Worm (Caenorhabditis elegans) whole organism, young adult: ENCODE results near the gene lipl-7.

Experiments
- B0019.2 ChIP-seq: fragments of 200-800 bp; sonication (Bioruptor generic); conservative IDR thresholded peaks from 2 replicates; pipeline ENCODE4 v1.3.6; 2022; ENCODE audit warnings: missing genetic modification reagents, missing genetic modification characterization, missing compliant biosample characterization
- B0261.1 ChIP-seq: sonication (generic microtip); optimal IDR thresholded peaks from 2 replicates; lab custom pipeline; 2016; ENCODE audit warnings: mild to moderate bottlenecking, missing genetic modification characterization, moderate library complexity, missing compliant biosample characterization
- F10E7.11 ChIP-seq: sonication (generic microtip); optimal IDR thresholded peaks from 2 replicates; lab custom pipeline; 2017; ENCODE audit warnings: mild to moderate bottlenecking, missing genetic modification characterization, moderate library complexity, missing compliant biosample characterization
- F49E8.2 ChIP-seq: sonication (generic microtip); optimal IDR thresholded peaks from 3 replicates; lab custom pipeline; 2017; ENCODE audit warnings: missing genetic modification characterization, mild to moderate bottlenecking, missing compliant biosample characterization, antibody characterized with exemption, moderate library complexity; ENCODE audit not compliant: insufficient read depth
- F55B11.4 ChIP-seq: sonication (generic microtip); optimal IDR thresholded peaks from 2 replicates; lab custom pipeline; 2016; ENCODE audit warnings: missing compliant biosample characterization, missing genetic modification characterization, borderline replicate concordance; ENCODE audit not compliant: insufficient read depth
- F57C9.4 ChIP-seq: sonication (generic microtip); optimal IDR thresholded peaks from 2 replicates; lab custom pipeline; 2017; ENCODE audit warnings: mild to moderate bottlenecking, missing genetic modification characterization, missing compliant biosample characterization
- K11D2.4 ChIP-seq: fragments of 200-800 bp; sonication (Bioruptor generic); IDR thresholded peaks from 2 replicates; pipeline ENCODE4 v1.3.6; 2022; ENCODE audit warnings: missing genetic modification reagents, missing genetic modification characterization, missing compliant biosample characterization
- T07F8.4 ChIP-seq: sonication (generic microtip); optimal IDR thresholded peaks from 2 replicates; lab custom pipeline; 2016; ENCODE audit warnings: mild to moderate bottlenecking, missing genetic modification characterization, moderate library complexity, missing compliant biosample characterization
- Y67H2A.10 ChIP-seq: fragments of 200-800 bp; sonication (Bioruptor generic); conservative IDR thresholded peaks from 2 replicates; pipeline ENCODE4 v1.3.6; 2022; ENCODE audit warnings: missing genetic modification reagents, missing genetic modification characterization, missing compliant biosample characterization
- Y79H2A.3 ChIP-seq: fragments of 200-800 bp; sonication (Bioruptor generic); conservative IDR thresholded peaks from 2 replicates; pipeline ENCODE4 v1.3.6; 2022; ENCODE audit warnings: missing genetic modification reagents, missing genetic modification characterization, missing compliant biosample characterization
- Y95B8A.8 ChIP-seq: fragments of 200-800 bp; sonication (Bioruptor generic); IDR thresholded peaks from 2 replicates; pipeline ENCODE4 v1.3.6; 2022; ENCODE audit warnings: missing genetic modification reagents, missing genetic modification characterization, missing compliant biosample characterization
- ZK185.1 ChIP-seq: sonication (generic microtip); optimal IDR thresholded peaks from 2 replicates; lab custom pipeline; 2016; ENCODE audit warnings: mild to moderate bottlenecking, missing genetic modification characterization, missing compliant biosample characterization; ENCODE audit not compliant: poor library complexity, severe bottlenecking
- aptf-2 ChIP-seq: fragments of 200-800 bp; sonication (Bioruptor generic); conservative IDR thresholded peaks from 2 replicates; pipeline ENCODE4 v1.3.6; 2022; ENCODE audit warnings: missing genetic modification reagents, missing genetic modification characterization, missing compliant biosample characterization
- atf-7 ChIP-seq: sonication (generic microtip); optimal IDR thresholded peaks from 2 replicates; lab custom pipeline; 2017; ENCODE audit warnings: mild to moderate bottlenecking, missing genetic modification characterization, missing compliant biosample characterization
- athp-1 ChIP-seq: sonication (generic microtip); optimal IDR thresholded peaks from 2 replicates; lab custom pipeline; 2017; ENCODE audit warnings: mild to moderate bottlenecking, missing genetic modification characterization, missing compliant biosample characterization
- attf-5 ChIP-seq: fragments of 200-800 bp; sonication (Bioruptor generic); optimal IDR thresholded peaks from 2 replicates; lab custom pipeline; 2018; ENCODE audit warnings: mild to moderate bottlenecking, missing genetic modification characterization, missing compliant biosample characterization
- bed-1 ChIP-seq: fragments of 200-800 bp; sonication (Bioruptor generic); IDR thresholded peaks from 2 replicates; pipeline ENCODE4 v1.3.6; 2022; ENCODE audit warnings: missing genetic modification reagents, missing genetic modification characterization, missing compliant biosample characterization
- bed-2 ChIP-seq: fragments of 200-800 bp; sonication (Bioruptor generic); IDR thresholded peaks from 2 replicates; pipeline ENCODE4 v1.3.6; 2022; ENCODE audit warnings: missing genetic modification reagents, missing genetic modification characterization, missing compliant biosample characterization
- ceh-79 ChIP-seq: sonication (generic microtip); optimal IDR thresholded peaks from 2 replicates; lab custom pipeline; 2017; ENCODE audit warnings: mild to moderate bottlenecking, missing genetic modification characterization, missing compliant biosample characterization
- chd-7 ChIP-seq: sonication (generic microtip); optimal IDR thresholded peaks from 2 replicates; lab custom pipeline; 2016; ENCODE audit warnings: mild to moderate bottlenecking, missing genetic modification characterization, moderate library complexity, missing compliant biosample characterization
- dpff-1 ChIP-seq: sonication (generic microtip); optimal IDR thresholded peaks from 2 replicates; lab custom pipeline; 2017; ENCODE audit warnings: mild to moderate bottlenecking, missing genetic modification characterization, missing compliant biosample characterization
- efl-1 ChIP-seq: fragments of 150-350 bp; optimal IDR thresholded peaks from 2 replicates; lab custom pipeline; 2014; ENCODE audit warnings: missing biosample characterization, missing genetic modification reagents, missing genetic modification characterization
- egl-44 ChIP-seq: fragments of 200-800 bp; sonication (Bioruptor generic); IDR thresholded peaks from 2 replicates; pipeline ENCODE4 v1.3.6; 2022; ENCODE audit warnings: missing genetic modification reagents, missing genetic modification characterization, missing compliant biosample characterization
- hlh-12 ChIP-seq: sonication (generic microtip); optimal IDR thresholded peaks from 2 replicates; lab custom pipeline; 2016; ENCODE audit warnings: missing genetic modification characterization, missing compliant biosample characterization
- hlh-26 ChIP-seq: fragments of 200-800 bp; sonication (Bioruptor generic); conservative IDR thresholded peaks from 2 replicates; pipeline ENCODE4 v1.3.6; 2022; ENCODE audit warnings: missing genetic modification reagents, missing genetic modification characterization, missing compliant biosample characterization
- hmg-1.2 ChIP-seq: fragments of 200-800 bp; sonication (Bioruptor generic); IDR thresholded peaks from 2 replicates; pipeline ENCODE4 v1.3.6; 2022; ENCODE audit warnings: missing genetic modification reagents, missing genetic modification characterization, missing compliant biosample characterization
- hrde-1 ChIP-seq: sonication (generic microtip); optimal IDR thresholded peaks from 2 replicates; lab custom pipeline; 2016; ENCODE audit warnings: missing genetic modification characterization, mild to moderate bottlenecking, missing compliant biosample characterization, moderate library complexity, missing genotype, missing genetic modification reagents, borderline replicate concordance
- lir-1 ChIP-seq: fragments of 200-800 bp; sonication (Bioruptor generic); conservative IDR thresholded peaks from 2 replicates; pipeline ENCODE4 v1.3.6; 2022; ENCODE audit warnings: missing genetic modification reagents, missing genetic modification characterization, missing compliant biosample characterization
- madf-10 ChIP-seq: sonication (generic microtip); optimal IDR thresholded peaks from 2 replicates; lab custom pipeline; 2016; ENCODE audit warnings: mild to moderate bottlenecking, missing genetic modification characterization, missing compliant biosample characterization
- madf-8 ChIP-seq: fragments of 200-800 bp; sonication (Bioruptor generic); conservative IDR thresholded peaks from 2 replicates; pipeline ENCODE4 v1.3.6; 2022; ENCODE audit warnings: missing genetic modification reagents, missing genetic modification characterization, missing compliant biosample characterization
- mcd-1 ChIP-seq: fragments of 200-800 bp; sonication (Bioruptor generic); IDR thresholded peaks from 2 replicates; pipeline ENCODE4 v1.3.6; 2022; ENCODE audit warnings: missing genetic modification reagents, missing genetic modification characterization, missing compliant biosample characterization
- mxl-1 ChIP-seq: sonication (generic microtip); optimal IDR thresholded peaks from 2 replicates; lab custom pipeline; 2016; ENCODE audit warnings: missing genetic modification characterization, missing compliant biosample characterization
- nfya-1 ChIP-seq: sonication (generic microtip); optimal IDR thresholded peaks from 2 replicates; lab custom pipeline; 2017; ENCODE audit warnings: antibody characterized with exemption, missing compliant biosample characterization, missing genetic modification characterization, borderline replicate concordance; ENCODE audit not compliant: insufficient read depth
- nfya-2 ChIP-seq: fragments of 200-800 bp; sonication (Bioruptor generic); IDR thresholded peaks from 2 replicates; pipeline ENCODE4 v1.3.6; 2022; ENCODE audit warnings: missing genetic modification reagents, missing genetic modification characterization, missing compliant biosample characterization
- nhr-80 ChIP-seq: sonication (generic microtip); optimal IDR thresholded peaks from 2 replicates; lab custom pipeline; 2016; ENCODE audit warnings: missing genetic modification characterization, missing compliant biosample characterization
- pbrm-1 ChIP-seq: fragments of 200-800 bp; sonication (Bioruptor generic); IDR thresholded peaks from 2 replicates; pipeline ENCODE4 v1.3.6; 2022; ENCODE audit warnings: missing genetic modification reagents, missing genetic modification characterization, missing compliant biosample characterization
- repo-1 ChIP-seq: sonication (generic microtip); optimal IDR thresholded peaks from 2 replicates; lab custom pipeline; 2017; ENCODE audit warnings: mild to moderate bottlenecking, missing genetic modification characterization, missing compliant biosample characterization
- rpc-1 ChIP-seq, 2 experiments: fragments of 150-350 bp in 1 of 2; sonication (generic microtip) in 1 of 2; optimal IDR thresholded peaks; 2 replicates each; lab custom pipeline; 2014 to 2018; ENCODE audit warnings: missing biosample characterization in 1 of 2, missing genetic modification characterization in 1 of 2, missing genetic modification reagents in 1 of 2, missing genotype in 1 of 2
- sdz-38 ChIP-seq: sonication (generic microtip); optimal IDR thresholded peaks from 2 replicates; lab custom pipeline; 2016; ENCODE audit warnings: missing genotype, missing genetic modification characterization, missing compliant biosample characterization
- snpc-1.3 ChIP-seq: sonication (generic microtip); optimal IDR thresholded peaks from 2 replicates; lab custom pipeline; 2017; ENCODE audit warnings: missing genetic modification characterization, mild to moderate bottlenecking, missing compliant biosample characterization, antibody characterized with exemption, moderate library complexity, missing genotype, missing genetic modification reagents; ENCODE audit not compliant: insufficient read depth
- tbp1 ChIP-seq: fragments of 200-800 bp; sonication (Bioruptor generic); optimal IDR thresholded peaks from 2 replicates; lab custom pipeline; 2018; ENCODE audit warnings: mild to moderate bottlenecking, missing genetic modification characterization, missing compliant biosample characterization
- unc-130 ChIP-seq: sonication (generic microtip); optimal IDR thresholded peaks from 2 replicates; lab custom pipeline; 2016; ENCODE audit warnings: missing genetic modification reagents, missing genetic modification characterization, missing compliant biosample characterization
- zim-3 ChIP-seq: sonication (generic microtip); optimal IDR thresholded peaks from 2 replicates; lab custom pipeline; 2017; ENCODE audit warnings: mild to moderate bottlenecking, missing genetic modification characterization, moderate library complexity, missing compliant biosample characterization
- ztf-18 ChIP-seq: sonication (generic microtip); optimal IDR thresholded peaks from 2 replicates; lab custom pipeline; 2016; ENCODE audit warnings: missing genotype, mild to moderate bottlenecking, missing genetic modification characterization, missing compliant biosample characterization
- ztf-26 ChIP-seq: sonication (generic microtip); optimal IDR thresholded peaks from 2 replicates; lab custom pipeline; 2017; ENCODE audit warnings: missing genetic modification characterization, missing compliant biosample characterization
- ztf-6 ChIP-seq: fragments of 200-800 bp; sonication (Bioruptor generic); IDR thresholded peaks from 2 replicates; pipeline ENCODE4 v1.3.6; 2022; ENCODE audit warnings: missing genetic modification reagents, missing genetic modification characterization, missing compliant biosample characterization

The lipl-7 gene

DNA sequence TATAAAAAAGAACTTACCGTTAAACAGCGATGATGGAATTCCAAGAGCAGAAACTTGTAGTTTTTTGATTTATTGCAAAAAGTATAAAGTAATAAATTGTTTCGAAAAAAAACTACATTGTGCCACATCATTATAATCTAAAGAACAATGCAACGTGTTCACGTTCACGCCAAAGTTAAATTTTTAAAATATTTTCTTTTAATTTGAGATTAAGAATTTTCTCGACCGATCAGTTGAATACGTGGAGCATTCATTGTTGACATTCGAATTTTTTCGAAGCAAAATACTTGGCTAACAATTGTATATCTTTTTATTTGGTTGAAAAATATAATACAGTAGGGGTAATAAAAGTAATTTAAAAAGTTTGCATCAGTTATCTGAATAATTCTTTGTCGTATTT, 10.7 kb downstream of the lipl-7 start, which contains the start of gene F01G10.5:
Gene F01G10.5, minus strand, starts transcription at position 101 of the 400 bp plus-strand sequence.
- TF ChIP-seq nhr-80 (tag; lab: Kevin White, UChicago) (no peak), B0019.2 (GFP tag; lab: Robert Waterston, UW) (no peak), chd-7 (tag; lab: Kevin White, UChicago) (no peak), F49E8.2 (tag; lab: Kevin White, UChicago) (no peak), Y79H2A.3 (GFP tag; lab: Robert Waterston, UW) (no peak), athp-1 (tag; lab: Kevin White, UChicago) (no peak), ceh-79 (tag; lab: Kevin White, UChicago) (no peak), dpff-1 (tag; lab: Kevin White, UChicago) (no peak), sdz-38 (no peak), F10E7.11 (tag; lab: Kevin White, UChicago) (no peak), ZK185.1 (tag; lab: Kevin White, UChicago) (no peak), snpc-1.3 (tag; lab: Kevin White, UChicago) (no peak), F55B11.4 (no peak), ztf-6 (no peak), pbrm-1 (GFP tag; lab: Robert Waterston, UW) (no peak), hlh-12 (tag; lab: Kevin White, UChicago) (no peak), ztf-26 (tag; lab: Kevin White, UChicago) (no peak), hlh-26 (GFP tag; lab: Robert Waterston, UW) (no peak)
- TF ChIP-seq, all 124 proteins: peak for 0

DNA sequence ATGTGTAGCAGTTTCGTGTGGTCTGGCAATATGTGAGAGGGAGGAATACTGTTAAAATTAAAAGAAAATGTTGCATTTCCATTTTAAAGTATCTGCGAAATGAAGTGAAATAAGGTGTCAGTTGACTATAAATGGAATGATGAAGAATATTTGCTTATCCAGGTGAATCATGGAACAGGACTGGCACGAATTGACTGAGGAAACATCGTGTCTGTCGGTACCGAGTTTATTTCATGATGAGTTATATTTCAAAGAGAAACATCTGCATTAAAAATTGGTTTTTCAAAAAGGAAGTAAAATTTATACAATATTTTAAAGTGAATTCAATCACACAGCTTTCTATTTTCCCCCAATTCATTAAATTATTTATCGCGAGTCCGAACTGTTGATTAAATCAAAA, 14.1 kb downstream of the lipl-7 start, which contains the start of gene F01G10.6:
Gene F01G10.6, minus strand, starts transcription at position 101 of the 400 bp plus-strand sequence.
- TF ChIP-seq bed-2 (GFP tag; lab: Robert Waterston, UW) (no peak), madf-10 (tag; lab: Kevin White, UChicago) (no peak), nfya-1 (tag; lab: Kevin White, UChicago) (no peak), tbp1 (GFP tag; lab: Kevin White, UChicago) (no peak), Y67H2A.10 (no peak), repo-1 (no peak), mxl-1 (tag; lab: Kevin White, UChicago) (no peak), mcd-1 (no peak), ztf-18 (tag; lab: Kevin White, UChicago) (no peak), bed-1 (GFP tag; lab: Robert Waterston, UW) (no peak), F55B11.4 (no peak), K11D2.4 (GFP tag; lab: Robert Waterston, UW) (no peak), rpc-1 (optimal IDR thresholded peaks at IDR 0.05; lab: Kevin White, UChicago) (no peak), rpc-1 (tag; optimal IDR thresholded peaks at IDR 0.05; lab: Kevin White, UChicago) (no peak), atf-7 (tag; lab: Kevin White, UChicago) (no peak), hrde-1 (tag; lab: Kevin White, UChicago) (no peak)
- TF ChIP-seq, all 124 proteins: peak for 0

DNA sequence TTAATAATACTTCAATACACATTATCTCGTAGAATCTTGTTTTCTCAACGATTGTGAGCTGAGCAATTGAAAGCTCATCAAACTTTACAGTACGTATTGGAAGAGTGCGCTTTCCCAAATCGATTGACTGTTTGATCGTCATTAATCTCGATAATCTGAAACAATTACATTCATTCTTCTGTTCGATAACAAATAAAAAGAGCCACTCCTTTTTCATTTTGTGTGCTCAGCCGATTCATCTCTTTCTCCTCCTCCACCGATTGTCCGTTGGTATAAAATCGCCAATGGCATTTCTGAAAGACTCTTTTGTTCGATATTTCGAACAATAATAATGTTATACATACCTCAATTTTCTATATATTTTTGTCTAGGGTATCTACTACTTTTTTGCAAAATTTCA, 17.9 kb downstream of the lipl-7 start, which contains the start of gene nas-12:
Gene nas-12, plus strand, starts transcription at position 301 of the 400 bp plus-strand sequence.
- TF ChIP-seq ztf-6 (no peak), attf-5 (GFP tag; lab: Kevin White, UChicago) (no peak), aptf-2 (GFP tag; lab: Robert Waterston, UW) (no peak), B0261.1 (tag; lab: Kevin White, UChicago) (no peak), egl-44 (GFP tag; lab: Robert Waterston, UW) (no peak), T07F8.4 (tag; lab: Kevin White, UChicago) (no peak), atf-7 (tag; lab: Kevin White, UChicago) (no peak), unc-130 (GFP tag; lab: Kevin White, UChicago) (no peak), repo-1 (no peak), nfya-2 (GFP tag; lab: Robert Waterston, UW) (no peak), F57C9.4 (tag; lab: Kevin White, UChicago) (no peak), hmg-1.2 (GFP tag; lab: Robert Waterston, UW) (no peak), madf-8 (GFP tag; lab: Robert Waterston, UW) (no peak), efl-1 (GFP tag; lab: Kevin White, UChicago) (no peak), zim-3 (tag; lab: Kevin White, UChicago) (no peak), Y95B8A.8 (GFP tag; lab: Robert Waterston, UW) (no peak), hlh-26 (GFP tag; lab: Robert Waterston, UW) (no peak), lir-1 (no peak), F49E8.2 (tag; lab: Kevin White, UChicago) (no peak)
